Worm (Caenorhabditis elegans) whole organism, L1 larva: ENCODE measurements around the gene unc-80.

Experiments used
- elt-3 ChIP-seq, 6 experiments: fragments of 150-350 bp in 1 of 6; sonication (generic microtip); optimal IDR thresholded peaks; 2 replicates each; lab custom pipeline; 2017 to 2018; ENCODE audit warnings: missing biosample characterization in 6 of 6, missing genetic modification characterization in 6 of 6, inconsistent platforms in 1 of 6
- lin-13 ChIP-seq: fragments of 150-350 bp; optimal IDR thresholded peaks from 2 replicates; lab custom pipeline; 2014; ENCODE audit warnings: missing biosample characterization, missing genetic modification reagents, missing genetic modification characterization
- lsy-2 ChIP-seq, 2 experiments: fragments of 150-350 bp; optimal IDR thresholded peaks; 2 replicates each; lab custom pipeline; 2014; ENCODE audit warnings: missing biosample characterization in 2 of 2, missing genetic modification characterization in 2 of 2
- nhr-47 ChIP-seq: sonication (generic microtip); optimal IDR thresholded peaks from 2 replicates; lab custom pipeline; 2016; ENCODE audit warnings: mild to moderate bottlenecking, missing genetic modification characterization, moderate library complexity, missing compliant biosample characterization
- nhr-71 ChIP-seq: sonication (generic microtip); optimal IDR thresholded peaks from 2 replicates; lab custom pipeline; 2016; ENCODE audit warnings: mild to moderate bottlenecking, missing genetic modification characterization, moderate library complexity, missing compliant biosample characterization
- nhr-77 ChIP-seq: fragments of 150-350 bp; optimal IDR thresholded peaks from 2 replicates; lab custom pipeline; 2014; ENCODE audit warnings: missing biosample characterization, missing genetic modification characterization
- nhr-90 ChIP-seq: sonication (generic microtip); optimal IDR thresholded peaks from 2 replicates; lab custom pipeline; 2016; ENCODE audit warnings: mild to moderate bottlenecking, missing genetic modification characterization, missing compliant biosample characterization; ENCODE audit not compliant: poor library complexity
- snpc-4 ChIP-seq: fragments of 150-350 bp; optimal IDR thresholded peaks from 2 replicates; lab custom pipeline; 2014; ENCODE audit warnings: missing biosample characterization, missing genetic modification characterization
- zag-1 ChIP-seq: fragments of 150-350 bp; optimal IDR thresholded peaks from 2 replicates; lab custom pipeline; 2014; ENCODE audit warnings: missing biosample characterization, missing genetic modification characterization

- no peak for TF ChIP-seq lsy-2 (tag; optimal IDR thresholded peaks at IDR 0.05; lab: Kevin White, UChicago)
- no peak for TF ChIP-seq nhr-90
- TF ChIP-seq zag-1 = no peak
- TF ChIP-seq elt-3 (tag; optimal IDR thresholded peaks at IDR 0.05; lab: Kevin White, UChicago) = no peak
- TF ChIP-seq nhr-71 (tag; lab: Kevin White, UChicago) = no peak
- TF ChIP-seq lin-13 (GFP tag; lab: Kevin White, UChicago) = no peak
- TF ChIP-seq nhr-77 (tag; lab: Kevin White, UChicago) = no peak
- TF ChIP-seq nhr-47 (tag; lab: Kevin White, UChicago) = no peak
- no peak for TF ChIP-seq snpc-4 (tag; lab: Kevin White, UChicago)
Observed at ce11 chrV:20910167-20910566, 30.8 kb downstream of the unc-80 start, which contains the start of gene ttll-9.
